Fruit fly (Drosophila melanogaster) ovary, adult (tissue): ENCODE results near the gene Glys.
A peak's percentile ranks its signal among the peaks of the same experiment; 100 is the strongest.

ENCODE experiments used
- CG17801 ChIP-seq: fragments of 200-800 bp; optimal IDR thresholded peaks from 2 replicates; lab custom pipeline; 2019; ENCODE audit warnings: missing biosample characterization, mild to moderate bottlenecking, missing genetic modification characterization, moderate library complexity; ENCODE audit not compliant: partially characterized antibody

The Glys gene

dm6 chr3R:15147038-15147744 lies at the start of gene Glys:
Gene Glys, minus strand, starts transcription at chr3R:15147531.
- peak; percentile 79 for TF ChIP-seq CG17801 (GFP tag; lab: Kevin White, UChicago)

- TF ChIP-seq CG17801 (GFP tag; lab: Kevin White, UChicago) = peak; percentile 44
Measured at dm6 chr3R:15196134-15197034, 49.1 kb upstream of the Glys start, which contains the start of the genes Kpc1 and CG42542. Gene Kpc1, minus strand, starts transcription at chr3R:15196210. Gene CG42542, plus strand, starts transcription at chr3R:15196598.

dm6 chr3R:15181467-15181866 lies 34.1 kb upstream of the Glys start, which contains the start of gene Mf:
Gene Mf, minus strand, starts transcription at chr3R:15181510.
- no peak for TF ChIP-seq CG17801 (GFP tag; lab: Kevin White, UChicago)

dm6 chr3R:15177230-15177629 lies 29.9 kb upstream of the Glys start:
- no peak for TF ChIP-seq CG17801 (GFP tag; lab: Kevin White, UChicago)

- no peak for TF ChIP-seq CG17801 (GFP tag; lab: Kevin White, UChicago)
Measured at dm6 chr3R:15149772-15150512, 2.6 kb upstream of the Glys start, which contains the start of gene Gyc88E. Gene Gyc88E, plus strand, starts transcription at chr3R:15150375.

- no peak for TF ChIP-seq CG17801 (GFP tag; lab: Kevin White, UChicago)
Measured at dm6 chr3R:15148562-15148961, 1.2 kb upstream of the Glys start.

- TF ChIP-seq CG17801 (GFP tag; lab: Kevin White, UChicago) = no peak
Measured at dm6 chr3R:15147872-15148444, 627 bp upstream of the Glys start.

- no peak for TF ChIP-seq CG17801 (GFP tag; lab: Kevin White, UChicago)
Measured at dm6 chr3R:15146408-15147037, 808 bp downstream of the Glys start.

dm6 chr3R:15145491-15145890 lies 1.8 kb downstream of the Glys start:
- TF ChIP-seq CG17801 (GFP tag; lab: Kevin White, UChicago) = no peak

- no peak for TF ChIP-seq CG17801 (GFP tag; lab: Kevin White, UChicago)
Measured at dm6 chr3R:15139816-15140473, 7.4 kb downstream of the Glys start, which contains the start of gene CG3987. Gene CG3987, plus strand, starts transcription at chr3R:15139958.

dm6 chr3R:15139010-15139815 lies 8.1 kb downstream of the Glys start:
- no peak for TF ChIP-seq CG17801 (GFP tag; lab: Kevin White, UChicago)

- TF ChIP-seq CG17801 (GFP tag; lab: Kevin White, UChicago) = no peak
Measured at dm6 chr3R:15138251-15138650, 9.1 kb downstream of the Glys start.

dm6 chr3R:15136846-15137245 lies 10.5 kb downstream of the Glys start, which contains the start of the genes CG6912 and CG3984:
Gene CG6912, minus strand, starts transcription at chr3R:15137004.
Gene CG3984, plus strand, starts transcription at chr3R:15137148.
- no peak for TF ChIP-seq CG17801 (GFP tag; lab: Kevin White, UChicago)
